Worm (Caenorhabditis elegans): ENCODE measurements around the gene sir-2.2.

DNA sequence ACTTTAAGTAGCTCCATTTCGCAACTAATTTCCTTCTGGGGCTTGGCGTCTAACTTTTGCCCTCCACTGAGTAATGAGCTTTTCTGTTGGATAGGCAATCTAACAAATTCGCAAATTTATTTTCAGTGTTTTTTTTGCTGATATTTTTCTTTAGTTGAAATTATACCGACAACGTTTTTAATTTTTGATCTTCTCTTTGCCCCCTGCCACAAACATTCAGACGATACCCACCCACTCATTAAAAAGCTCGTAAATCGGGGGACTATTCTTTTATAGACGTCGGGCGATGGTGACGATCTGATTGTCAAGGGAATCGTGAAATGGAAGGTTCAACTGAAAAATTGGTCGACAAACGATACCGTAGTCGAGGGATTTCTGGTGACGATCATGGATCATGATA lies 4.2 kb upstream of the sir-2.2 start:
- no peak for TF ChIP-seq R02D3.7 (tag; optimal IDR thresholded peaks at IDR 0.05)
- no peak for TF ChIP-seq unc-39 (tag; optimal IDR thresholded peaks at IDR 0.05)
